Fruit fly (Drosophila melanogaster): Measurements from ENCODE around the gene CG17097.

dm6 chr2L:10679568-10679967 lies 33.4 kb downstream of the CG17097 start:
- no peak for TF ChIP-seq CTCF (optimal IDR thresholded peaks at IDR 0.05)
- no peak for TF ChIP-seq CG8478 (optimal IDR thresholded peaks at IDR 0.05)

Measured in S2 (cell line).